Fruit fly (Drosophila melanogaster) whole organism, prepupa: ENCODE data around the gene Atg4b.

Experiments
- Blimp-1 ChIP-seq: fragments of 200-800 bp; sonication (Bioruptor generic); optimal IDR thresholded peaks from 3 replicates; lab custom pipeline; 2017; ENCODE audit warnings: missing biosample characterization, missing genetic modification characterization, mild to moderate bottlenecking, moderate library complexity, missing genetic modification reagents
- CG16779 ChIP-seq: fragments of 200-800 bp; sonication (Bioruptor generic); optimal IDR thresholded peaks from 3 replicates; lab custom pipeline; 2017; ENCODE audit warnings: missing biosample characterization, mild to moderate bottlenecking, missing genetic modification characterization
- CG31627 ChIP-seq: fragments of 200-800 bp; sonication (Bioruptor generic); optimal IDR thresholded peaks from 3 replicates; lab custom pipeline; 2016; ENCODE audit warnings: missing biosample characterization, missing genetic modification characterization
- Gug ChIP-seq: fragments of 200-800 bp; sonication (Bioruptor generic); IDR thresholded peaks from 2 replicates; pipeline ENCODE4 v1.3.6; 2022; ENCODE audit warnings: missing biosample characterization, missing genetic modification characterization
- Sox14 ChIP-seq: fragments of 200-800 bp; sonication (Bioruptor generic); optimal IDR thresholded peaks from 3 replicates; lab custom pipeline; 2016; ENCODE audit warnings: missing biosample characterization, missing genetic modification characterization

- TF ChIP-seq Sox14 (GFP tag; lab: Kevin White, UChicago) (peak; percentile 44), CG31627 (GFP tag; lab: Kevin White, UChicago) (peak; percentile 10), CG16779 (tag; lab: Kevin White, UChicago) (no peak), Gug (GFP tag; lab: Robert Waterston, UW) (no peak), Blimp-1 (GFP tag; lab: Kevin White, UChicago) (no peak)
These were observed 5.7 kb downstream of the Atg4b start, which contains the start of the genes Trs33 and Tmtc4 for dm6 chr3R:15350993-15351426.
